Fruit fly (Drosophila melanogaster) whole organism, embryonic: ENCODE measurements around the gene CG9393.

Experiments
- Antp ChIP-seq: fragments of 200-800 bp; sonication (Bioruptor generic); optimal IDR thresholded peaks from 3 replicates; lab custom pipeline; 2016; ENCODE audit warnings: missing biosample characterization, missing genetic modification characterization
- Awh ChIP-seq: fragments of 200-800 bp; sonication (Bioruptor generic); IDR thresholded peaks from 2 replicates; pipeline ENCODE4, ENCODE4 v1.3.6; 2022; ENCODE audit warnings: missing biosample characterization, missing genetic modification characterization
- CG10147 ChIP-seq: fragments of 200-800 bp; sonication (Bioruptor generic); optimal IDR thresholded peaks from 2 replicates; lab custom pipeline; 2019; ENCODE audit warnings: missing biosample characterization, mild to moderate bottlenecking, missing genetic modification characterization, moderate library complexity
- CG11560 ChIP-seq: fragments of 200-800 bp; sonication (Bioruptor generic); IDR thresholded peaks from 3 replicates; pipeline ENCODE4 v1.3.6; 2022; ENCODE audit warnings: missing biosample characterization, missing genetic modification characterization
- CG12104 ChIP-seq: fragments of 200-800 bp; sonication (Bioruptor generic); optimal IDR thresholded peaks from 3 replicates; lab custom pipeline; 2016; ENCODE audit warnings: missing biosample characterization, missing genetic modification characterization
- CG13296 ChIP-seq: fragments of 200-800 bp; sonication (Bioruptor generic); optimal IDR thresholded peaks from 3 replicates; lab custom pipeline; 2018; ENCODE audit warnings: missing biosample characterization, mild to moderate bottlenecking, missing genetic modification characterization
- CG13424 ChIP-seq: fragments of 200-800 bp; sonication (Bioruptor generic); optimal IDR thresholded peaks from 2 replicates; lab custom pipeline; 2019; ENCODE audit warnings: missing biosample characterization, mild to moderate bottlenecking, missing genetic modification characterization, moderate library complexity
- CG14441 ChIP-seq: fragments of 200-800 bp; sonication (Bioruptor generic); IDR thresholded peaks from 2 replicates; pipeline ENCODE4 v1.3.6; 2022; ENCODE audit warnings: missing biosample characterization, missing genetic modification characterization
- CG16813 ChIP-seq: fragments of 200-800 bp; sonication (Bioruptor generic); IDR thresholded peaks from 3 replicates; pipeline ENCODE4 v1.3.6; 2022; ENCODE audit warnings: missing biosample characterization, missing genetic modification characterization; ENCODE audit not compliant: partially characterized antibody
- CG17912 ChIP-seq: fragments of 200-800 bp; sonication (Bioruptor generic); optimal IDR thresholded peaks from 2 replicates; lab custom pipeline; 2018; ENCODE audit warnings: missing biosample characterization, mild to moderate bottlenecking, missing genetic modification characterization
- CG2199 ChIP-seq: fragments of 200-800 bp; sonication (Bioruptor generic); IDR thresholded peaks from 3 replicates; pipeline ENCODE4 v1.3.6; 2022; ENCODE audit warnings: missing biosample characterization, missing genetic modification characterization
- CG33557 ChIP-seq: fragments of 200-800 bp; sonication (Bioruptor generic); optimal IDR thresholded peaks from 2 replicates; lab custom pipeline; 2019; ENCODE audit warnings: missing biosample characterization, mild to moderate bottlenecking, missing genetic modification characterization, moderate library complexity
- CG34422 ChIP-seq: fragments of 200-800 bp; sonication (Bioruptor generic); IDR thresholded peaks from 3 replicates; pipeline ENCODE4 v1.3.6; 2022; ENCODE audit warnings: missing biosample characterization, missing genetic modification characterization
- CG4404 ChIP-seq: fragments of 200-800 bp; sonication (Bioruptor generic); IDR thresholded peaks from 2 replicates; pipeline ENCODE4 v1.3.6; 2022; ENCODE audit warnings: missing biosample characterization, missing genetic modification characterization
- CG6654 ChIP-seq: fragments of 200-800 bp; sonication (Bioruptor generic); optimal IDR thresholded peaks from 2 replicates; lab custom pipeline; 2017; ENCODE audit warnings: missing biosample characterization, mild to moderate bottlenecking, missing genetic modification characterization
- CG6683 ChIP-seq: fragments of 200-800 bp; sonication (Bioruptor generic); optimal IDR thresholded peaks from 2 replicates; lab custom pipeline; 2017; ENCODE audit warnings: missing biosample characterization, mild to moderate bottlenecking, missing genetic modification characterization, missing genetic modification reagents
- CG6791 ChIP-seq: fragments of 200-800 bp; sonication (Bioruptor generic); IDR thresholded peaks from 3 replicates; pipeline ENCODE4 v1.3.6; 2022; ENCODE audit warnings: missing biosample characterization, missing genetic modification characterization; ENCODE audit not compliant: partially characterized antibody
- CG7271 ChIP-seq: fragments of 200-800 bp; sonication (Bioruptor generic); optimal IDR thresholded peaks from 2 replicates; lab custom pipeline; 2018; ENCODE audit warnings: missing biosample characterization, mild to moderate bottlenecking, missing genetic modification characterization, moderate library complexity
- CG7372 ChIP-seq: fragments of 200-800 bp; sonication (Bioruptor generic); IDR thresholded peaks from 2 replicates; pipeline ENCODE4 v1.3.6; 2022; ENCODE audit warnings: missing biosample characterization, missing genetic modification characterization
- CG7963 ChIP-seq: fragments of 200-800 bp; sonication (Bioruptor generic); IDR thresholded peaks from 3 replicates; pipeline ENCODE4 v1.3.6; 2022; ENCODE audit warnings: missing biosample characterization, missing genetic modification characterization; ENCODE audit not compliant: partially characterized antibody
- CG8089 ChIP-seq: fragments of 200-800 bp; sonication (Bioruptor generic); optimal IDR thresholded peaks from 3 replicates; lab custom pipeline; 2016; ENCODE audit warnings: missing biosample characterization, missing genetic modification characterization
- CG9437 ChIP-seq: fragments of 200-800 bp; sonication (Bioruptor generic); optimal IDR thresholded peaks from 2 replicates; lab custom pipeline; 2018; ENCODE audit warnings: missing biosample characterization, mild to moderate bottlenecking, missing genetic modification characterization
- CG9817 ChIP-seq: fragments of 200-800 bp; sonication (Bioruptor generic); optimal IDR thresholded peaks from 2 replicates; lab custom pipeline; 2018; ENCODE audit warnings: missing biosample characterization, mild to moderate bottlenecking, missing genetic modification characterization, moderate library complexity
- D19A ChIP-seq: fragments of 200-800 bp; optimal IDR thresholded peaks from 3 replicates; lab custom pipeline; 2019; ENCODE audit warnings: missing biosample characterization, mild to moderate bottlenecking, missing genetic modification characterization, moderate library complexity
- Drgx ChIP-seq: fragments of 200-800 bp; sonication (Bioruptor generic); IDR thresholded peaks from 2 replicates; pipeline ENCODE4 v1.3.6; 2022; ENCODE audit warnings: missing biosample characterization, missing genetic modification characterization
- Hmr ChIP-seq: fragments of 200-800 bp; sonication (Bioruptor generic); optimal IDR thresholded peaks from 3 replicates; lab custom pipeline; 2017; ENCODE audit warnings: mild to moderate bottlenecking, missing biosample characterization, missing genetic modification reagents, missing genetic modification characterization
- Hsf ChIP-seq: fragments of 200-800 bp; sonication (Bioruptor generic); optimal IDR thresholded peaks from 3 replicates; lab custom pipeline; 2016; ENCODE audit warnings: missing biosample characterization, missing genetic modification characterization
- Kr ChIP-seq: fragments of 200-800 bp; sonication (Bioruptor generic); optimal IDR thresholded peaks from 2 replicates; lab custom pipeline; 2017; ENCODE audit warnings: missing biosample characterization, mild to moderate bottlenecking, missing genetic modification characterization
- Mes4 ChIP-seq: fragments of 200-800 bp; sonication (Bioruptor generic); optimal IDR thresholded peaks from 2 replicates; lab custom pipeline; 2016; ENCODE audit warnings: missing biosample characterization, missing genetic modification characterization
- NFAT ChIP-seq: fragments of 200-800 bp; sonication (Bioruptor generic); IDR thresholded peaks from 2 replicates; pipeline ENCODE4 v1.3.6; 2022; ENCODE audit warnings: missing biosample characterization, missing genetic modification characterization
- Oli ChIP-seq: fragments of 200-800 bp; sonication (Bioruptor generic); optimal IDR thresholded peaks from 2 replicates; lab custom pipeline; 2018; ENCODE audit warnings: missing biosample characterization, mild to moderate bottlenecking, missing genetic modification characterization, moderate library complexity
- Ravus ChIP-seq: fragments of 200-800 bp; sonication (Bioruptor generic); IDR thresholded peaks from 2 replicates; pipeline ENCODE4 v1.3.6; 2022; ENCODE audit warnings: missing biosample characterization, missing genetic modification characterization
- Rx ChIP-seq: fragments of 200-800 bp; sonication (Bioruptor generic); IDR thresholded peaks from 2 replicates; pipeline ENCODE4 v1.3.6; 2022; ENCODE audit warnings: missing biosample characterization, missing genetic modification characterization
- Side ChIP-seq: fragments of 200-800 bp; sonication (Bioruptor generic); optimal IDR thresholded peaks from 2 replicates; lab custom pipeline; 2016; ENCODE audit warnings: missing biosample characterization, missing genetic modification characterization
- Tbp ChIP-seq: fragments of >200 bp; optimal IDR thresholded peaks from 2 replicates; lab custom pipeline; 2018; ENCODE audit warnings: missing biosample characterization, missing genetic modification characterization
- chm ChIP-seq: fragments of 200-800 bp; sonication (Bioruptor generic); IDR thresholded peaks from 2 replicates; pipeline ENCODE4 v1.3.6; 2022; ENCODE audit warnings: missing biosample characterization, missing genetic modification characterization
- fd3F ChIP-seq: fragments of 200-800 bp; sonication (Bioruptor generic); optimal IDR thresholded peaks from 2 replicates; lab custom pipeline; 2018; ENCODE audit warnings: missing biosample characterization, mild to moderate bottlenecking, missing genetic modification characterization, moderate library complexity
- gfzf ChIP-seq: fragments of 200-800 bp; sonication (Bioruptor generic); optimal IDR thresholded peaks from 2 replicates; lab custom pipeline; 2016; ENCODE audit warnings: missing biosample characterization, mild to moderate bottlenecking, missing genetic modification characterization, moderate library complexity
- gsb ChIP-seq: fragments of 200-800 bp; sonication (Bioruptor generic); IDR thresholded peaks from 2 replicates; pipeline ENCODE4 v1.3.6; 2022; ENCODE audit warnings: missing biosample characterization, missing genetic modification characterization
- kay ChIP-seq: fragments of 200-800 bp; sonication (Bioruptor generic); optimal IDR thresholded peaks from 2 replicates; lab custom pipeline; 2016; ENCODE audit warnings: missing biosample characterization, missing genetic modification characterization
- knrl ChIP-seq: fragments of 200-800 bp; sonication (Bioruptor generic); IDR thresholded peaks from 3 replicates; pipeline ENCODE4 v1.3.6; 2022; ENCODE audit warnings: missing biosample characterization, missing genetic modification characterization; ENCODE audit not compliant: partially characterized antibody
- nerfin-2 ChIP-seq: fragments of 200-800 bp; sonication (Bioruptor generic); IDR thresholded peaks from 2 replicates; pipeline ENCODE4 v1.3.6; 2022; ENCODE audit warnings: missing biosample characterization, missing genetic modification characterization; ENCODE audit not compliant: partially characterized antibody
- pzg ChIP-seq: fragments of 200-800 bp; sonication (Bioruptor generic); optimal IDR thresholded peaks from 3 replicates; lab custom pipeline; 2018; ENCODE audit warnings: missing biosample characterization, mild to moderate bottlenecking, missing genetic modification characterization, moderate library complexity
- sc ChIP-seq, 3 experiments: fragments of >200 bp in 2 of 3; fragments of 200-800 bp in 1 of 3; sonication (Bioruptor generic) in 1 of 3; optimal IDR thresholded peaks; 2 replicates in 2 of 3; 3 replicates in 1 of 3; lab custom pipeline; 2017; ENCODE audit warnings: mild to moderate bottlenecking in 1 of 3, missing biosample characterization in 1 of 3, missing genetic modification characterization in 1 of 3, missing genetic modification reagents in 1 of 3
- schlank ChIP-seq: fragments of 200-800 bp; sonication (Bioruptor generic); optimal IDR thresholded peaks from 2 replicates; lab custom pipeline; 2018; ENCODE audit warnings: missing biosample characterization, mild to moderate bottlenecking, missing genetic modification characterization
- sim ChIP-seq: fragments of 200-800 bp; sonication (Bioruptor generic); IDR thresholded peaks from 2 replicates; pipeline ENCODE4 v1.3.6; 2022; ENCODE audit warnings: missing biosample characterization, missing genetic modification characterization
- tup ChIP-seq: fragments of 200-800 bp; sonication (Bioruptor generic); optimal IDR thresholded peaks from 2 replicates; lab custom pipeline; 2016; ENCODE audit warnings: missing biosample characterization, mild to moderate bottlenecking, missing genetic modification characterization, moderate library complexity

The CG9393 gene

dm6 chr3R:9527907-9528842, 35.3 kb downstream of the CG9393 start (continued):
- TF ChIP-seq CG6654 (GFP tag; lab: Kevin White, UChicago): peak; percentile 74
- TF ChIP-seq Tbp (GFP tag; lab: Kevin White, UChicago): no peak
- TF ChIP-seq fd3F: peak; percentile 78
- peak; percentile 61 for TF ChIP-seq tup
- TF ChIP-seq nerfin-2 (GFP tag; lab: Robert Waterston, UW): 0 out of 2 replicates have a peak, but pooled peaks have one; percentile 28
- TF ChIP-seq CG2199 (GFP tag; lab: Robert Waterston, UW): peak; percentile 90
- peak; percentile 81 for TF ChIP-seq Rx (GFP tag; lab: Robert Waterston, UW)
- no peak for TF ChIP-seq CG17912 (GFP tag; lab: Kevin White, UChicago)
- TF ChIP-seq CG8089 (GFP tag; lab: Kevin White, UChicago): peak; percentile 30
- no peak for TF ChIP-seq sim (GFP tag; lab: Robert Waterston, UW)
- no peak for TF ChIP-seq gfzf (GFP tag; lab: Kevin White, UChicago)
- TF ChIP-seq kay (GFP tag; lab: Kevin White, UChicago): peak; percentile 86
- no peak for TF ChIP-seq CG33557
- TF ChIP-seq Side: peak; percentile 92
- TF ChIP-seq pzg: peak; percentile 23
- TF ChIP-seq chm (GFP tag; lab: Robert Waterston, UW): peak; percentile 90
- TF ChIP-seq CG4404 (GFP tag; lab: Robert Waterston, UW): peak; percentile 70
- peak; percentile 61 for TF ChIP-seq CG9437
- TF ChIP-seq Mes4 (GFP tag; lab: Kevin White, UChicago): peak; percentile 55
- TF ChIP-seq CG10147 (GFP tag; lab: Kevin White, UChicago): peak; percentile 84
- TF ChIP-seq Awh (GFP tag; lab: Robert Waterston, UW): peak; percentile 71
- TF ChIP-seq CG34422 (GFP tag; lab: Robert Waterston, UW): peak; percentile 93
- peak; percentile 85 for TF ChIP-seq CG7372 (GFP tag; lab: Robert Waterston, UW)
- TF ChIP-seq CG6683: peak; percentile 86
- peak; percentile 96 for TF ChIP-seq Drgx (GFP tag; lab: Robert Waterston, UW)
- TF ChIP-seq CG11560 (tag; lab: Robert Waterston, UW): peak; percentile 77; the same call in 2 of the 3 replicates
- TF ChIP-seq CG12104: peak; percentile 76
- peak; percentile 92 for TF ChIP-seq schlank
- TF ChIP-seq sc (optimal IDR thresholded peaks at IDR 0.05; lab: Kevin White, UChicago): no peak
- TF ChIP-seq sc (GFP tag; optimal IDR thresholded peaks at IDR 0.05; lab: Kevin White, UChicago): peak; percentile 17
- TF ChIP-seq D19A: no peak
- peak; percentile 90 for TF ChIP-seq gsb
- peak; percentile 84 for TF ChIP-seq Ravus (GFP tag; lab: Robert Waterston, UW)
- no peak for TF ChIP-seq CG16813 (GFP tag; lab: Robert Waterston, UW)
- TF ChIP-seq Hsf: peak; percentile 81
- peak; percentile 95 for TF ChIP-seq CG14441
- TF ChIP-seq NFAT (GFP tag; lab: Robert Waterston, UW): peak; percentile 95
- peak; percentile 21; the same call in 1 of the 3 replicates for TF ChIP-seq knrl (GFP tag; lab: Robert Waterston, UW)
- peak; percentile 95 for TF ChIP-seq Antp
- peak; percentile 75 for TF ChIP-seq Oli (tag; lab: Kevin White, UChicago)
- TF ChIP-seq CG7963: no peak
- peak; percentile 95 for TF ChIP-seq Hmr
- peak; percentile 90 for TF ChIP-seq CG9817 (tag; lab: Kevin White, UChicago)
- no peak for TF ChIP-seq Kr (GFP tag; lab: Kevin White, UChicago)
- TF ChIP-seq CG13424 (tag; lab: Kevin White, UChicago): peak; percentile 63
- TF ChIP-seq CG13296 (GFP tag; lab: Kevin White, UChicago): peak; percentile 88
- peak; percentile 17 for TF ChIP-seq CG7271
- no peak for TF ChIP-seq CG6791 (GFP tag; lab: Robert Waterston, UW)
